Fruit fly (Drosophila melanogaster): Measurements from ENCODE around the gene Nlp.

Gene Nlp

dm6 chr3R:30022452-30023028, 18.0 kb downstream of the Nlp start, which contains the start of the genes RpS28a and Axn (continued):
- TF ChIP-seq Poxn (GFP tag; IDR thresholded peaks at IDR 0.05) (no peak), Hr39 (optimal IDR thresholded peaks at IDR 0.05) (no peak), Dp (GFP tag; optimal IDR thresholded peaks at IDR 0.05) (peak; percentile 58), pan (optimal IDR thresholded peaks at IDR 0.05) (no peak), pan (GFP tag; optimal IDR thresholded peaks at IDR 0.05 in 1 of 2, IDR thresholded peaks at IDR 0.05 in 1 of 2) (peak in 1 of 2 experiments; percentile 26), crol (GFP tag; IDR thresholded peaks at IDR 0.05) (no peak), Atf6 (GFP tag; IDR thresholded peaks at IDR 0.05) (no peak), emc (GFP tag; optimal IDR thresholded peaks at IDR 0.05) (no peak), ttk (GFP tag; IDR thresholded peaks at IDR 0.05) (no peak), sc (optimal IDR thresholded peaks at IDR 0.05) (no peak), sc (GFP tag; optimal IDR thresholded peaks at IDR 0.05) (no peak), CG17186 (GFP tag; optimal IDR thresholded peaks at IDR 0.05) (no peak), sim (GFP tag; IDR thresholded peaks at IDR 0.05) (no peak), CG6854 (GFP tag; optimal IDR thresholded peaks at IDR 0.05) (no peak), CG7372 (GFP tag; IDR thresholded peaks at IDR 0.05) (no peak), eve (GFP tag; optimal IDR thresholded peaks at IDR 0.05) (no peak), slou (GFP tag; optimal IDR thresholded peaks at IDR 0.05) (no peak), ham (GFP tag; IDR thresholded peaks at IDR 0.05) (no peak), CG7963 (GFP tag; IDR thresholded peaks at IDR 0.05; ENCODE audit: partially characterized antibody) (no peak), CG8924 (tag; optimal IDR thresholded peaks at IDR 0.05) (no peak), CG10431 (GFP tag; optimal IDR thresholded peaks at IDR 0.05) (peak; percentile 6), nau (GFP tag; optimal IDR thresholded peaks at IDR 0.05) (no peak), Meics (GFP tag; optimal IDR thresholded peaks at IDR 0.05) (no peak), shn (GFP tag; optimal IDR thresholded peaks at IDR 0.05) (no peak), HLH4C (GFP tag; IDR thresholded peaks at IDR 0.05; ENCODE audit: partially characterized antibody) (peak; percentile 14; the same call in 1 of the 3 replicates), CG3281 (GFP tag; optimal IDR thresholded peaks at IDR 0.05) (no peak), ara (GFP tag; IDR thresholded peaks at IDR 0.05) (no peak), odd (GFP tag; optimal IDR thresholded peaks at IDR 0.05) (no peak), Adf1 (GFP tag; IDR thresholded peaks at IDR 0.05) (no peak; the same call in 1 of the 2 replicates), Dek (tag; optimal IDR thresholded peaks at IDR 0.05) (peak; percentile 1), fd96Cb (tag; optimal IDR thresholded peaks at IDR 0.05) (no peak), gfzf (GFP tag; optimal IDR thresholded peaks at IDR 0.05) (peak; percentile 47), CG6654 (GFP tag; optimal IDR thresholded peaks at IDR 0.05) (no peak), CG17361 (GFP tag; IDR thresholded peaks at IDR 0.05) (no peak; the same call in 2 of the 3 replicates), maf-S (GFP tag; optimal IDR thresholded peaks at IDR 0.05) (peak; percentile 26), cwo (GFP tag; optimal IDR thresholded peaks at IDR 0.05) (no peak), CG18599 (GFP tag; optimal IDR thresholded peaks at IDR 0.05) (no peak), btn (GFP tag; optimal IDR thresholded peaks at IDR 0.05) (no peak), Dad (GFP tag; optimal IDR thresholded peaks at IDR 0.05) (no peak), Atf-2 (GFP tag; optimal IDR thresholded peaks at IDR 0.05) (no peak), CG34224 (GFP tag; IDR thresholded peaks at IDR 0.05; ENCODE audit: partially characterized antibody) (0 out of 3 replicates have a peak, but pooled peaks have one; percentile 10), CG8089 (GFP tag; optimal IDR thresholded peaks at IDR 0.05) (no peak), sna (GFP tag; IDR thresholded peaks at IDR 0.05; ENCODE audit: partially characterized antibody) (no peak), ind (GFP tag; optimal IDR thresholded peaks at IDR 0.05) (no peak), nom (GFP tag; optimal IDR thresholded peaks at IDR 0.05) (no peak), PHDP (tag; optimal IDR thresholded peaks at IDR 0.05) (no peak), CG9727 (GFP tag; optimal IDR thresholded peaks at IDR 0.05) (no peak), tll (GFP tag; optimal IDR thresholded peaks at IDR 0.05) (peak in 1 of 2 experiments; percentile 11), Chrac-16 (GFP tag; optimal IDR thresholded peaks at IDR 0.05) (no peak), CG31365 (tag; optimal IDR thresholded peaks at IDR 0.05) (no peak), CG8765 (GFP tag; IDR thresholded peaks at IDR 0.05) (no peak)

Data from whole organism, embryonic.